Worm (Caenorhabditis elegans): ENCODE data around the gene Y37E11AL.1.

DNA sequence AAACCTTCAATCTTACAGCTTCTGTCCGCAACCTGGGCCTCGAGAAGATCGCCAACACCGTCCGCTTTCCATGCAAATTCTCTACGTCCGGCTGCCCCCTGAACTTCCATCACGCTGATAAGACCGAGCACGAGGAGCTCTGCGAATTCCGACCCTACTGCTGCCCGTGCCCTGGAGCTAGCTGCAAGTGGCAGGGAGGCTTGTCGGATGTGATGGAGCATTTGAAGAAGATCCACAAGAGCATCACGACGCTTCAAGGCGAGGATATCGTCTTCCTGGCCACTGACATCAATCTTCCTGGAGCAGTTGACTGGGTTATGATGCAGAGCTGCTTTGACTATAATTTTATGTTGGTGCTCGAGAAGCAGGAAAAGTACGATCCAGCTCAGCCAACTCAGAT lies 36.5 kb downstream of the Y37E11AL.1 start:
- TF ChIP-seq skn-1 (tag; optimal IDR thresholded peaks at IDR 0.05) (no peak), nfya-1 (tag; optimal IDR thresholded peaks at IDR 0.05; ENCODE audit: insufficient read depth) (no peak), elt-1 (tag; optimal IDR thresholded peaks at IDR 0.05) (no peak), ama-1 (optimal IDR thresholded peaks at IDR 0.05) (no peak), ceh-82 (tag; optimal IDR thresholded peaks at IDR 0.05) (no peak), unc-62 (GFP tag; optimal IDR thresholded peaks at IDR 0.05) (no peak), nhr-12 (tag; optimal IDR thresholded peaks at IDR 0.05) (no peak), ztf-4 (tag; optimal IDR thresholded peaks at IDR 0.05) (no peak), elt-2 (tag; optimal IDR thresholded peaks at IDR 0.05) (no peak), aly-2 (tag; optimal IDR thresholded peaks at IDR 0.05) (no peak), nhr-76 (tag; optimal IDR thresholded peaks at IDR 0.05) (no peak), fkh-10 (GFP tag; optimal IDR thresholded peaks at IDR 0.05) (no peak)

All from whole organism, L3 larva.